Worm (Caenorhabditis elegans) whole organism, young adult: Measurements from ENCODE around the gene C42D8.1.

Experiments used
- B0336.3 ChIP-seq: fragments of 200-800 bp; sonication (Bioruptor generic); IDR thresholded peaks from 2 replicates; pipeline ENCODE4 v1.3.6; 2022; ENCODE audit warnings: missing genetic modification characterization, missing compliant biosample characterization
- C06A6.2 ChIP-seq: fragments of 200-800 bp; sonication (Bioruptor generic); conservative IDR thresholded peaks from 2 replicates; pipeline ENCODE4 v1.3.6; 2022; ENCODE audit warnings: missing genetic modification characterization, missing compliant biosample characterization
- D2030.7 ChIP-seq: fragments of 200-800 bp; sonication (Bioruptor generic); IDR thresholded peaks from 2 replicates; pipeline ENCODE4 v1.3.6; 2022; ENCODE audit warnings: missing genetic modification reagents, missing genetic modification characterization, missing compliant biosample characterization
- F49E8.2 ChIP-seq: sonication (generic microtip); optimal IDR thresholded peaks from 3 replicates; lab custom pipeline; 2017; ENCODE audit warnings: missing genetic modification characterization, mild to moderate bottlenecking, missing compliant biosample characterization, antibody characterized with exemption, moderate library complexity; ENCODE audit not compliant: insufficient read depth
- F55B11.4 ChIP-seq: sonication (generic microtip); optimal IDR thresholded peaks from 2 replicates; lab custom pipeline; 2016; ENCODE audit warnings: missing compliant biosample characterization, missing genetic modification characterization, borderline replicate concordance; ENCODE audit not compliant: insufficient read depth
- F57A8.1 ChIP-seq: fragments of 200-800 bp; sonication (Bioruptor generic); optimal IDR thresholded peaks from 2 replicates; lab custom pipeline; 2018; ENCODE audit warnings: mild to moderate bottlenecking, missing genetic modification characterization, moderate library complexity, missing compliant biosample characterization
- F57C9.4 ChIP-seq: sonication (generic microtip); optimal IDR thresholded peaks from 2 replicates; lab custom pipeline; 2017; ENCODE audit warnings: mild to moderate bottlenecking, missing genetic modification characterization, missing compliant biosample characterization
- K11D2.4 ChIP-seq: fragments of 200-800 bp; sonication (Bioruptor generic); IDR thresholded peaks from 2 replicates; pipeline ENCODE4 v1.3.6; 2022; ENCODE audit warnings: missing genetic modification reagents, missing genetic modification characterization, missing compliant biosample characterization
- K12H6.12 ChIP-seq: fragments of 200-800 bp; sonication (Bioruptor generic); optimal IDR thresholded peaks from 2 replicates; lab custom pipeline; 2018; ENCODE audit warnings: mild to moderate bottlenecking, missing genetic modification characterization, missing compliant biosample characterization
- Y79H2A.3 ChIP-seq: fragments of 200-800 bp; sonication (Bioruptor generic); conservative IDR thresholded peaks from 2 replicates; pipeline ENCODE4 v1.3.6; 2022; ENCODE audit warnings: missing genetic modification reagents, missing genetic modification characterization, missing compliant biosample characterization
- attf-3 ChIP-seq: fragments of 200-800 bp; sonication (Bioruptor generic); conservative IDR thresholded peaks from 2 replicates; pipeline ENCODE4 v1.3.6; 2022; ENCODE audit warnings: missing genetic modification reagents, missing genetic modification characterization, missing compliant biosample characterization
- ceh-27 ChIP-seq: fragments of 200-800 bp; sonication (Bioruptor generic); optimal IDR thresholded peaks from 2 replicates; lab custom pipeline; 2018; ENCODE audit warnings: mild to moderate bottlenecking, missing genetic modification characterization, moderate library complexity, missing compliant biosample characterization
- ceh-40 ChIP-seq: fragments of 200-800 bp; sonication (Bioruptor generic); IDR thresholded peaks from 2 replicates; pipeline ENCODE4 v1.3.6; 2022; ENCODE audit warnings: missing genetic modification characterization, missing compliant biosample characterization
- ceh-58 ChIP-seq: fragments of 200-800 bp; sonication (Bioruptor generic); IDR thresholded peaks from 2 replicates; pipeline ENCODE4 v1.3.6; 2022; ENCODE audit warnings: missing genetic modification characterization, missing compliant biosample characterization
- ceh-91 ChIP-seq: fragments of 200-800 bp; sonication (Bioruptor generic); IDR thresholded peaks from 2 replicates; pipeline ENCODE4 v1.3.6; 2022; ENCODE audit warnings: missing genetic modification reagents, missing genetic modification characterization, missing compliant biosample characterization
- chd-7 ChIP-seq: sonication (generic microtip); optimal IDR thresholded peaks from 2 replicates; lab custom pipeline; 2016; ENCODE audit warnings: mild to moderate bottlenecking, missing genetic modification characterization, moderate library complexity, missing compliant biosample characterization
- dox-1 ChIP-seq: fragments of 200-800 bp; sonication (Bioruptor generic); IDR thresholded peaks from 2 replicates; pipeline ENCODE4 v1.3.6; 2022; ENCODE audit warnings: missing genetic modification reagents, missing genetic modification characterization, missing compliant biosample characterization
- efl-1 ChIP-seq: fragments of 150-350 bp; optimal IDR thresholded peaks from 2 replicates; lab custom pipeline; 2014; ENCODE audit warnings: missing biosample characterization, missing genetic modification reagents, missing genetic modification characterization
- egl-18 ChIP-seq: fragments of 200-800 bp; sonication (Bioruptor generic); IDR thresholded peaks from 2 replicates; pipeline ENCODE4 v1.3.6; 2022; ENCODE audit warnings: missing genetic modification reagents, missing genetic modification characterization, missing compliant biosample characterization
- egrh-3 ChIP-seq: fragments of 200-800 bp; sonication (Bioruptor generic); IDR thresholded peaks from 2 replicates; pipeline ENCODE4 v1.3.6; 2022; ENCODE audit warnings: missing genetic modification reagents, missing genetic modification characterization, missing compliant biosample characterization
- hmg-1.2 ChIP-seq: fragments of 200-800 bp; sonication (Bioruptor generic); IDR thresholded peaks from 2 replicates; pipeline ENCODE4 v1.3.6; 2022; ENCODE audit warnings: missing genetic modification reagents, missing genetic modification characterization, missing compliant biosample characterization
- hmg-20 ChIP-seq: fragments of 200-800 bp; sonication (Bioruptor generic); IDR thresholded peaks from 2 replicates; pipeline ENCODE4 v1.3.6; 2022; ENCODE audit warnings: missing genetic modification reagents, missing genetic modification characterization, missing compliant biosample characterization
- hsf-1 ChIP-seq: fragments of 200-800 bp; sonication (Bioruptor generic); IDR thresholded peaks from 2 replicates; pipeline ENCODE4 v1.3.6; 2022; ENCODE audit warnings: missing genetic modification reagents, missing genetic modification characterization, missing compliant biosample characterization
- lag-1 ChIP-seq: fragments of 200-800 bp; sonication (Bioruptor generic); IDR thresholded peaks from 2 replicates; pipeline ENCODE4 v1.3.6; 2022; ENCODE audit warnings: missing genetic modification reagents, missing genetic modification characterization, missing compliant biosample characterization
- lin-26 ChIP-seq: fragments of 200-800 bp; sonication (Bioruptor generic); IDR thresholded peaks from 2 replicates; pipeline ENCODE4 v1.3.6; 2022; ENCODE audit warnings: missing genetic modification reagents, missing genetic modification characterization, missing compliant biosample characterization
- lir-1 ChIP-seq: fragments of 200-800 bp; sonication (Bioruptor generic); conservative IDR thresholded peaks from 2 replicates; pipeline ENCODE4 v1.3.6; 2022; ENCODE audit warnings: missing genetic modification reagents, missing genetic modification characterization, missing compliant biosample characterization
- madf-3 ChIP-seq: fragments of 200-800 bp; sonication (Bioruptor generic); IDR thresholded peaks from 2 replicates; pipeline ENCODE4 v1.3.6; 2022; ENCODE audit warnings: missing genetic modification reagents, missing genetic modification characterization, missing compliant biosample characterization
- madf-8 ChIP-seq: fragments of 200-800 bp; sonication (Bioruptor generic); conservative IDR thresholded peaks from 2 replicates; pipeline ENCODE4 v1.3.6; 2022; ENCODE audit warnings: missing genetic modification reagents, missing genetic modification characterization, missing compliant biosample characterization
- mel-28 ChIP-seq: sonication (generic microtip); optimal IDR thresholded peaks from 2 replicates; lab custom pipeline; 2016; ENCODE audit warnings: borderline replicate concordance, mild to moderate bottlenecking, missing genetic modification characterization, missing compliant biosample characterization
- mes-4 ChIP-seq: sonication (generic microtip); optimal IDR thresholded peaks from 2 replicates; lab custom pipeline; 2016; ENCODE audit warnings: missing genotype, missing genetic modification characterization, missing compliant biosample characterization
- nfya-1 ChIP-seq: sonication (generic microtip); optimal IDR thresholded peaks from 2 replicates; lab custom pipeline; 2017; ENCODE audit warnings: antibody characterized with exemption, missing compliant biosample characterization, missing genetic modification characterization, borderline replicate concordance; ENCODE audit not compliant: insufficient read depth
- nfya-2 ChIP-seq: fragments of 200-800 bp; sonication (Bioruptor generic); IDR thresholded peaks from 2 replicates; pipeline ENCODE4 v1.3.6; 2022; ENCODE audit warnings: missing genetic modification reagents, missing genetic modification characterization, missing compliant biosample characterization
- nhr-90 ChIP-seq: sonication (generic microtip); optimal IDR thresholded peaks from 2 replicates; lab custom pipeline; 2016; ENCODE audit warnings: missing genotype, mild to moderate bottlenecking, missing genetic modification characterization, missing compliant biosample characterization
- snpc-3.4 ChIP-seq: sonication (generic microtip); optimal IDR thresholded peaks from 2 replicates; lab custom pipeline; 2017; ENCODE audit warnings: missing genetic modification characterization, mild to moderate bottlenecking, missing compliant biosample characterization, antibody characterized with exemption, moderate library complexity, missing genotype, missing genetic modification reagents
- snpc-4 ChIP-seq, 5 experiments: fragments of 150-350 bp in 1 of 5; sonication (generic microtip) in 4 of 5; optimal IDR thresholded peaks; 2 replicates each; lab custom pipeline; 2014 to 2018; ENCODE audit warnings: missing genetic modification characterization in 5 of 5, missing biosample characterization in 3 of 5, antibody characterized with exemption in 2 of 5, mild to moderate bottlenecking in 2 of 5, missing compliant biosample characterization in 2 of 5, missing genotype in 2 of 5, moderate library complexity in 2 of 5, missing genetic modification reagents in 1 of 5
- tlf-1 ChIP-seq: fragments of 200-800 bp; sonication (Bioruptor generic); optimal IDR thresholded peaks from 2 replicates; lab custom pipeline; 2018; ENCODE audit warnings: mild to moderate bottlenecking, missing genetic modification characterization, missing compliant biosample characterization
- unc-130 ChIP-seq: sonication (generic microtip); optimal IDR thresholded peaks from 2 replicates; lab custom pipeline; 2016; ENCODE audit warnings: missing genetic modification reagents, missing genetic modification characterization, missing compliant biosample characterization
- ztf-22 ChIP-seq: fragments of 200-800 bp; sonication (Bioruptor generic); optimal IDR thresholded peaks from 2 replicates; lab custom pipeline; 2018; ENCODE audit warnings: mild to moderate bottlenecking, missing genetic modification characterization, moderate library complexity, missing compliant biosample characterization
- ztf-25 ChIP-seq: fragments of 200-800 bp; sonication (Bioruptor generic); IDR thresholded peaks from 2 replicates; pipeline ENCODE4 v1.3.6; 2022; ENCODE audit warnings: missing genetic modification reagents, missing genetic modification characterization, missing compliant biosample characterization
- ztf-26 ChIP-seq: sonication (generic microtip); optimal IDR thresholded peaks from 2 replicates; lab custom pipeline; 2017; ENCODE audit warnings: missing genetic modification characterization, missing compliant biosample characterization
- ztf-28 ChIP-seq: fragments of 200-800 bp; sonication (Bioruptor generic); IDR thresholded peaks from 2 replicates; pipeline ENCODE4 v1.3.6; 2022; ENCODE audit warnings: missing genetic modification reagents, missing genetic modification characterization, missing compliant biosample characterization

Gene C42D8.1

ce11 chrX:5133980-5134379, 24.7 kb downstream of the C42D8.1 start, which contains the start of gene tbc-7:
tbc-7 (plus strand) TSS chrX:5134280.
- no peak for TF ChIP-seq lir-1 (GFP tag; lab: Robert Waterston, UW)
- no peak for TF ChIP-seq ceh-91
- TF ChIP-seq ceh-58 (GFP tag; lab: Robert Waterston, UW): no peak
- TF ChIP-seq hmg-20 (GFP tag; lab: Robert Waterston, UW): no peak
- no peak for TF ChIP-seq nhr-90 (tag; lab: Kevin White, UChicago)
- no peak for TF ChIP-seq hsf-1 (GFP tag; lab: Robert Waterston, UW)
- TF ChIP-seq ztf-22: no peak
- no peak for TF ChIP-seq ztf-28
- TF ChIP-seq mes-4 (tag; lab: Kevin White, UChicago): no peak
- no peak for TF ChIP-seq chd-7
- no peak for TF ChIP-seq D2030.7 (GFP tag; lab: Robert Waterston, UW)
- TF ChIP-seq snpc-3.4: no peak
- TF ChIP-seq B0336.3 (GFP tag; lab: Robert Waterston, UW): no peak
- no peak for TF ChIP-seq mel-28 (tag; lab: Kevin White, UChicago)
- TF ChIP-seq F55B11.4 (tag; lab: Kevin White, UChicago): no peak
- no peak for TF ChIP-seq dox-1 (GFP tag; lab: Robert Waterston, UW)
- no peak for TF ChIP-seq ceh-40 (GFP tag; lab: Robert Waterston, UW)
- no peak for TF ChIP-seq efl-1 (GFP tag; lab: Kevin White, UChicago)
- TF ChIP-seq lin-26 (GFP tag; lab: Robert Waterston, UW): no peak

DNA sequence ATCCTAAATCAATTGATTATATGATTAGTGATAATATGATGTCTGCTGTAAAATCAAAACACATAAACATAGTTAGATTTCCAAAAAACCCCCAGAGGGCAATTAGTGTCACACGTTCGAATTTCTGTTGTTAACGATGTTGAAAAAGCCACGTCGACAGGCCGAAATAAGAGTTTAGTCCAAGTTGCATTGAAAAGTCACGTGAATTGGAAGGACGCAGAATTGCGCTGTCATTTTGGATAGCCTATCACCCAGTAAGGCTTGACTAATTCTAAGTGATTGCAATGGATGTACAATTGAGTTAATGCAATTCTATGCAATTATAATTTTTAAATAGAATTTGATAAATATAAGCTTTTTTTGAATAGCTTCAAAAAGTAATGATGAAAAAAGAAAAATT, 26.2 kb downstream of the C42D8.1 start:
- TF ChIP-seq nfya-1: no peak
- TF ChIP-seq Y79H2A.3: no peak
- no peak for TF ChIP-seq F57C9.4 (tag; lab: Kevin White, UChicago)
- no peak for TF ChIP-seq lag-1 (GFP tag; lab: Robert Waterston, UW)
- no peak for TF ChIP-seq hmg-20 (GFP tag; lab: Robert Waterston, UW)
- TF ChIP-seq ztf-26 (tag; lab: Kevin White, UChicago): peak; percentile 24
- no peak for TF ChIP-seq unc-130

DNA sequence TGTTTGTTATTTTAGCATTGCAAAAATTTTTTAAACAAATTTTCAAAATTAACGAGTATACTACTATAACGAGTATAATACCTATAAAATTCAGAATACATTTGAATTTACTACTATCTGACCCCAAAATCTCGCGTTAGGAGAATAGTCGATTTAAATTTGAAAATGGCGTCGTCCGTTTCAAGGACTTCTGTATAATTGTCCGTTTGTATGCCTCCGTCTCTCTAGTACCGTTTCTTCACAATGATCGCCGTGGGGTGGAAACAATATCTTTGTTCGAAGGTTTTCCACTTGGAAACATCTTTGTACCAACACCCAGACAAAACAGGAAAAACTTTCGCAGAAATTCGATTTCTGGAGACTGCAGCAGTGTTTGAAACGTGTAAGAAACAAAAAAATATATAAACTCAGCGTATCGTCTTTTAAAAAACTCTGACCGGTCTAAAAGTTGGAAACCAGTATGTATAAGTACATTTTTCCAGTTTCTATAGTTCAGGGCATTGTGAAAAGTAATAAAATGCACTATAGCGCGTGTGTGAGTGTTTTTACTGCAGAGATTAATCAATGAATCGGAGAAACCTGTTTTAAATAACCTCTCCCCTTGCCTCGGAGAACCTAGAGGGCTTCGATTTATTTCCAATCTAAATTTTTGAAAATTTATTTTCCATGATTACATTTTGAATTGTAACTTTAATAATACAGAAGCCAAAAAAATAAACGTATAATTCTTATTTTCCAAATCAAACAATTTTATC, 28.6 kb downstream of the C42D8.1 start:
- TF ChIP-seq snpc-4 (GFP tag; optimal IDR thresholded peaks at IDR 0.05; lab: Kevin White, UChicago) (no peak), snpc-4 (tag; optimal IDR thresholded peaks at IDR 0.05; lab: Kevin White, UChicago) (no peak)

ce11 chrX:5140177-5140576, 30.9 kb downstream of the C42D8.1 start:
- peak; percentile 68 for TF ChIP-seq K12H6.12 (tag; lab: Kevin White, UChicago)
- peak; percentile 38 for TF ChIP-seq ceh-27 (GFP tag; lab: Kevin White, UChicago)
- TF ChIP-seq egrh-3 (GFP tag; lab: Robert Waterston, UW): peak; percentile 56; the same call in 1 of the 2 replicates
- TF ChIP-seq hmg-1.2 (GFP tag; lab: Robert Waterston, UW): peak; percentile 25; the same call in 1 of the 2 replicates
- TF ChIP-seq lin-26 (GFP tag; lab: Robert Waterston, UW): no peak
- no peak for TF ChIP-seq F57A8.1 (GFP tag; lab: Kevin White, UChicago)

DNA sequence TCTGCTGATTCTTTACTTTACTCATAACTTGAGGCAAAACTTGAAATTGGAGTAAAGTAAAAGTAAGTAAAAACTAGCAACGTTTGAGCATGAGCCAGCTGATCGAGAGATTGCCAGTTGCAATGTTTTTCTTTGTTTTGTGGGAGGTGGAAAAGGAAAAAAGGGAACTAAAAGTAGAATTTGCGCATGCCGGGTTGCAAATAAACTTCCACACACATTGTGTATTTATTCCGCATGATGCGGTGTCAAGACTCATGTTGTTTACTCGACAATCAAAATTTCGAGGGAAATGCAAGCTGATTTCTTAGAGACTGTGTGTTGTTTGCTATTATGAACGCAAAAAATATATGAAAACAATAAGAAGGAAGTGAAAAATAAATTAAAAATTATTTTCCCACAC, 33.1 kb downstream of the C42D8.1 start:
- TF ChIP-seq madf-3: no peak
- TF ChIP-seq F49E8.2 (tag; lab: Kevin White, UChicago): no peak
- no peak for TF ChIP-seq nfya-2 (GFP tag; lab: Robert Waterston, UW)
- TF ChIP-seq dox-1 (GFP tag; lab: Robert Waterston, UW): no peak
- TF ChIP-seq egl-18 (GFP tag; lab: Robert Waterston, UW): no peak
- no peak for TF ChIP-seq C06A6.2 (GFP tag; lab: Robert Waterston, UW)
- no peak for TF ChIP-seq ztf-25 (GFP tag; lab: Robert Waterston, UW)
- no peak for TF ChIP-seq K11D2.4 (GFP tag; lab: Robert Waterston, UW)
- no peak for TF ChIP-seq tlf-1 (GFP tag; lab: Kevin White, UChicago)
- no peak for TF ChIP-seq madf-8 (GFP tag; lab: Robert Waterston, UW)
- no peak for TF ChIP-seq lag-1 (GFP tag; lab: Robert Waterston, UW)
- no peak for TF ChIP-seq egrh-3 (GFP tag; lab: Robert Waterston, UW)
- no peak for TF ChIP-seq attf-3
